Worm (Caenorhabditis elegans) whole organism, L3 larva: ENCODE results near the gene T25E4.2.
A peak's percentile ranks its signal among the peaks of the same experiment; 100 is the strongest.

Experiments used
- R02D3.7 ChIP-seq: fragments of 150-350 bp; optimal IDR thresholded peaks from 2 replicates; lab custom pipeline; 2014; ENCODE audit warnings: missing biosample characterization, missing genetic modification characterization
- ZK546.5 ChIP-seq: sonication (generic microtip); optimal IDR thresholded peaks from 2 replicates; lab custom pipeline; 2017; ENCODE audit warnings: missing biosample characterization, missing genetic modification characterization
- aly-2 ChIP-seq: fragments of 150-350 bp; optimal IDR thresholded peaks from 2 replicates; lab custom pipeline; 2014; ENCODE audit warnings: missing biosample characterization, missing genetic modification characterization
- ama-1 ChIP-seq: fragments of 150-350 bp; optimal IDR thresholded peaks from 2 replicates; lab custom pipeline; 2018
- ceh-16 ChIP-seq: sonication (generic microtip); optimal IDR thresholded peaks from 2 replicates; lab custom pipeline; 2017; ENCODE audit warnings: missing biosample characterization, missing genetic modification characterization
- ceh-28 ChIP-seq: fragments of 150-350 bp; optimal IDR thresholded peaks from 2 replicates; lab custom pipeline; 2014; ENCODE audit warnings: missing biosample characterization, missing genetic modification reagents, missing genetic modification characterization
- ceh-82 ChIP-seq: fragments of 150-350 bp; optimal IDR thresholded peaks from 2 replicates; lab custom pipeline; 2014; ENCODE audit warnings: missing biosample characterization, missing genetic modification characterization
- ceh-9 ChIP-seq: sonication (generic microtip); optimal IDR thresholded peaks from 2 replicates; lab custom pipeline; 2018; ENCODE audit warnings: missing biosample characterization, missing genetic modification characterization
- daf-12 ChIP-seq: fragments of 150-350 bp; optimal IDR thresholded peaks from 2 replicates; lab custom pipeline; 2014; ENCODE audit warnings: missing biosample characterization, missing genetic modification reagents, missing genetic modification characterization
- egl-27 ChIP-seq: sonication (generic microtip); optimal IDR thresholded peaks from 4 replicates; lab custom pipeline; 2017; ENCODE audit warnings: missing biosample characterization, missing genetic modification reagents, missing genetic modification characterization
- elt-1 ChIP-seq: fragments of 150-350 bp; optimal IDR thresholded peaks from 2 replicates; lab custom pipeline; 2014; ENCODE audit warnings: missing biosample characterization, missing genetic modification characterization
- elt-2 ChIP-seq: sonication (generic microtip); optimal IDR thresholded peaks from 2 replicates; lab custom pipeline; 2016; ENCODE audit warnings: missing genetic modification reagents, mild to moderate bottlenecking, missing genetic modification characterization, missing compliant biosample characterization
- elt-3 ChIP-seq, 3 experiments: fragments of 150-350 bp in 1 of 3; sonication (generic microtip) in 2 of 3; optimal IDR thresholded peaks; 2 replicates in 2 of 3; 4 replicates in 1 of 3; lab custom pipeline; 2014 to 2017; ENCODE audit warnings: missing biosample characterization in 3 of 3, missing genetic modification characterization in 3 of 3
- eor-1 ChIP-seq, 2 experiments: fragments of 150-350 bp; optimal IDR thresholded peaks; 2 replicates each; lab custom pipeline; 2014 to 2018; ENCODE audit warnings: missing biosample characterization in 2 of 2, missing genetic modification characterization in 2 of 2
- fkh-2 ChIP-seq: fragments of 150-350 bp; optimal IDR thresholded peaks from 2 replicates; lab custom pipeline; 2014; ENCODE audit warnings: missing biosample characterization, missing genetic modification reagents, missing genetic modification characterization
- fos-1 ChIP-seq: fragments of 150-350 bp; optimal IDR thresholded peaks from 2 replicates; lab custom pipeline; 2014; ENCODE audit warnings: missing biosample characterization, missing genetic modification characterization
- hmg-11 ChIP-seq: sonication (generic microtip); optimal IDR thresholded peaks from 2 replicates; lab custom pipeline; 2016; ENCODE audit warnings: missing genetic modification characterization, missing compliant biosample characterization
- jun-1 ChIP-seq: fragments of 150-350 bp; optimal IDR thresholded peaks from 2 replicates; lab custom pipeline; 2014; ENCODE audit warnings: missing biosample characterization, missing genetic modification reagents, missing genetic modification characterization
- lin-15B ChIP-seq: fragments of 150-350 bp; optimal IDR thresholded peaks from 2 replicates; lab custom pipeline; 2014; ENCODE audit warnings: missing biosample characterization, missing genetic modification characterization
- lin-39 ChIP-seq: fragments of 150-350 bp; optimal IDR thresholded peaks from 2 replicates; lab custom pipeline; 2018; ENCODE audit warnings: missing biosample characterization, missing genetic modification reagents, missing genetic modification characterization
- lsy-12 ChIP-seq: sonication (generic microtip); optimal IDR thresholded peaks from 2 replicates; lab custom pipeline; 2016; ENCODE audit warnings: mild to moderate bottlenecking, missing genetic modification characterization, missing compliant biosample characterization
- mdl-1 ChIP-seq: fragments of 150-350 bp; optimal IDR thresholded peaks from 2 replicates; lab custom pipeline; 2014; ENCODE audit warnings: missing biosample characterization, missing genetic modification characterization
- mml-1 ChIP-seq: fragments of 150-350 bp; sonication (generic microtip); optimal IDR thresholded peaks from 3 replicates; lab custom pipeline; 2014; ENCODE audit warnings: missing biosample characterization, missing genetic modification characterization
- nfya-1 ChIP-seq: sonication (generic microtip); optimal IDR thresholded peaks from 2 replicates; lab custom pipeline; 2017; ENCODE audit warnings: missing genetic modification characterization, mild to moderate bottlenecking, missing compliant biosample characterization, antibody characterized with exemption, moderate library complexity; ENCODE audit not compliant: insufficient read depth
- nhr-11 ChIP-seq: fragments of 150-350 bp; optimal IDR thresholded peaks from 2 replicates; lab custom pipeline; 2014; ENCODE audit warnings: missing biosample characterization, missing genetic modification characterization
- nhr-12 ChIP-seq: fragments of 150-350 bp; optimal IDR thresholded peaks from 2 replicates; lab custom pipeline; 2014; ENCODE audit warnings: missing biosample characterization, missing genetic modification characterization
- nhr-23 ChIP-seq: fragments of 150-350 bp; optimal IDR thresholded peaks from 2 replicates; lab custom pipeline; 2014; ENCODE audit warnings: missing biosample characterization, missing genetic modification reagents, missing genetic modification characterization
- nhr-25 ChIP-seq: sonication (generic microtip); optimal IDR thresholded peaks from 2 replicates; lab custom pipeline; 2017; ENCODE audit warnings: missing biosample characterization, missing genetic modification characterization
- nhr-28 ChIP-seq: fragments of 150-350 bp; optimal IDR thresholded peaks from 2 replicates; lab custom pipeline; 2014; ENCODE audit warnings: missing biosample characterization, missing genetic modification characterization
- nhr-43 ChIP-seq: sonication (generic microtip); optimal IDR thresholded peaks from 2 replicates; lab custom pipeline; 2016; ENCODE audit warnings: mild to moderate bottlenecking, missing genetic modification characterization, missing compliant biosample characterization; ENCODE audit not compliant: poor library complexity, severe bottlenecking
- nhr-67 ChIP-seq: fragments of 150-350 bp; optimal IDR thresholded peaks from 2 replicates; lab custom pipeline; 2014; ENCODE audit warnings: missing biosample characterization, missing genetic modification characterization
- nhr-76 ChIP-seq: fragments of 150-350 bp; sonication (generic microtip); optimal IDR thresholded peaks from 5 replicates; lab custom pipeline; 2014; ENCODE audit warnings: missing biosample characterization, missing genetic modification characterization
- nhr-77 ChIP-seq: fragments of 150-350 bp; optimal IDR thresholded peaks from 2 replicates; lab custom pipeline; 2014; ENCODE audit warnings: missing biosample characterization, missing genetic modification characterization
- pha-4 ChIP-seq: fragments of 150-350 bp; optimal IDR thresholded peaks from 2 replicates; lab custom pipeline; 2014; ENCODE audit warnings: missing biosample characterization, missing genetic modification reagents, missing genetic modification characterization
- skn-1 ChIP-seq: fragments of 150-350 bp; optimal IDR thresholded peaks from 2 replicates; lab custom pipeline; 2014; ENCODE audit warnings: missing biosample characterization, missing genetic modification characterization
- tbx-2 ChIP-seq: sonication (generic microtip); optimal IDR thresholded peaks from 2 replicates; lab custom pipeline; 2016; ENCODE audit warnings: mild to moderate bottlenecking, missing genetic modification characterization, missing compliant biosample characterization
- unc-39 ChIP-seq: sonication (generic microtip); optimal IDR thresholded peaks from 4 replicates; lab custom pipeline; 2017; ENCODE audit warnings: missing biosample characterization, missing genetic modification characterization
- unc-62 ChIP-seq: fragments of 150-350 bp; sonication (generic microtip); optimal IDR thresholded peaks from 4 replicates; lab custom pipeline; 2014; ENCODE audit warnings: missing biosample characterization, missing genetic modification reagents, missing genetic modification characterization
- zag-1 ChIP-seq: fragments of 150-350 bp; optimal IDR thresholded peaks from 2 replicates; lab custom pipeline; 2014; ENCODE audit warnings: missing biosample characterization, missing genetic modification characterization
- ztf-11 ChIP-seq: fragments of 150-350 bp; optimal IDR thresholded peaks from 2 replicates; lab custom pipeline; 2014; ENCODE audit warnings: missing biosample characterization, missing genetic modification characterization
- ztf-4 ChIP-seq: fragments of 150-350 bp; optimal IDR thresholded peaks from 2 replicates; lab custom pipeline; 2014; ENCODE audit warnings: missing biosample characterization, missing genetic modification characterization

Gene T25E4.2

ce11 chrII:5605538-5605945 lies 23.3 kb upstream of the T25E4.2 start:
- TF ChIP-seq nhr-25 (tag; lab: Kevin White, UChicago) = peak; percentile 85
- TF ChIP-seq ceh-16 (tag; lab: Kevin White, UChicago) = no peak
- TF ChIP-seq nhr-76 = peak; percentile 48
- no peak for TF ChIP-seq nfya-1 (tag; lab: Kevin White, UChicago)
- TF ChIP-seq ZK546.5 = no peak
- peak; percentile 5 for TF ChIP-seq lsy-12
- TF ChIP-seq nhr-23 (tag; lab: Kevin White, UChicago) = peak; percentile 94
- TF ChIP-seq egl-27 (tag; lab: Kevin White, UChicago) = no peak
- peak; percentile 93 for TF ChIP-seq unc-62 (GFP tag; lab: Kevin White, UChicago)
- no peak for TF ChIP-seq jun-1 (tag; lab: Kevin White, UChicago)
- TF ChIP-seq mml-1 (tag; lab: Kevin White, UChicago) = no peak
- no peak for TF ChIP-seq fos-1 (tag; lab: Kevin White, UChicago)
- peak; percentile 39 for TF ChIP-seq tbx-2 (tag; lab: Kevin White, UChicago)
- peak; percentile 90 for TF ChIP-seq nhr-43 (tag; lab: Kevin White, UChicago)
- TF ChIP-seq lin-39 (tag; lab: Kevin White, UChicago) = no peak
- TF ChIP-seq ama-1 (lab: Kevin White, UChicago) = no peak
- TF ChIP-seq nhr-12 = no peak
- TF ChIP-seq elt-2 (tag; lab: Kevin White, UChicago) = peak; percentile 89
- TF ChIP-seq pha-4 (tag; lab: Kevin White, UChicago) = no peak
- no peak for TF ChIP-seq ztf-11 (tag; lab: Kevin White, UChicago)
- no peak for TF ChIP-seq ceh-82
- peak; percentile 80 for TF ChIP-seq ceh-28 (tag; lab: Kevin White, UChicago)
- no peak for TF ChIP-seq eor-1 (tag; optimal IDR thresholded peaks at IDR 0.05; lab: Kevin White, UChicago)
- TF ChIP-seq unc-39 = no peak
- peak; percentile 40 for TF ChIP-seq R02D3.7 (tag; lab: Kevin White, UChicago)
- no peak for TF ChIP-seq fkh-2
- TF ChIP-seq elt-1 = peak; percentile 72
- TF ChIP-seq aly-2 (tag; lab: Kevin White, UChicago) = no peak
- no peak for TF ChIP-seq skn-1 (tag; lab: Kevin White, UChicago)
- TF ChIP-seq lin-15B (tag; lab: Kevin White, UChicago) = no peak
- TF ChIP-seq nhr-11 = no peak
- TF ChIP-seq nhr-67 = no peak
- peak; percentile 93 to 96 (median 93) for TF ChIP-seq elt-3 (tag; optimal IDR thresholded peaks at IDR 0.05; lab: Kevin White, UChicago)
- TF ChIP-seq nhr-77 (tag; lab: Kevin White, UChicago) = peak; percentile 22
- no peak for TF ChIP-seq ceh-9 (tag; lab: Kevin White, UChicago)
- TF ChIP-seq mdl-1 (tag; lab: Kevin White, UChicago) = peak; percentile 23
- no peak for TF ChIP-seq zag-1

DNA sequence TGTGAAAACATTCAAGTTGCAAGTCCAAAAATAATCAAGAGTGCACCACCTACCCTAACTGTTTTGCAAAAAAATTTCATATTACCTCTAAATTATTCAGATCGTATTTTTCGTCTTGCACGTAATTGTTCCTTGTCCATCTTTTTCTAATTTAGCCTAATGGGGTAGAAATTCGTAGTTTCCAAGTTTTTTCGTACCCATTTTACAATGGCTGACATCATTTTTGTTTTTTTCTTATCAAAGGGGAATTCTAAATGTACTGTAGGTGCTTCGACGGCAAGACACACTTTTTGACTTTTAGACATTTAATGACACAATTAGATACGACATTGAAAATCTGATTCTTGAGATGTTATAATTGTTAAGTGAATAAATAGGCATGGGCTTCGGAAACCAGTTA lies 22.2 kb upstream of the T25E4.2 start:
- TF ChIP-seq ceh-16 (tag; lab: Kevin White, UChicago) (no peak), ceh-82 (no peak), ztf-11 (tag; lab: Kevin White, UChicago) (no peak), zag-1 (no peak), nhr-28 (tag; lab: Kevin White, UChicago) (no peak), mdl-1 (tag; lab: Kevin White, UChicago) (no peak), hmg-11 (tag; lab: Kevin White, UChicago) (no peak), elt-1 (no peak), daf-12 (tag; lab: Kevin White, UChicago) (no peak), unc-39 (no peak), skn-1 (tag; lab: Kevin White, UChicago) (no peak), aly-2 (tag; lab: Kevin White, UChicago) (no peak), tbx-2 (tag; lab: Kevin White, UChicago) (no peak), nhr-23 (tag; lab: Kevin White, UChicago) (no peak), eor-1 (tag; optimal IDR thresholded peaks at IDR 0.05; lab: Kevin White, UChicago) (no peak), R02D3.7 (tag; lab: Kevin White, UChicago) (no peak), elt-3 (tag; optimal IDR thresholded peaks at IDR 0.05; lab: Kevin White, UChicago) (no peak), nfya-1 (tag; lab: Kevin White, UChicago) (no peak), ZK546.5 (no peak)

DNA sequence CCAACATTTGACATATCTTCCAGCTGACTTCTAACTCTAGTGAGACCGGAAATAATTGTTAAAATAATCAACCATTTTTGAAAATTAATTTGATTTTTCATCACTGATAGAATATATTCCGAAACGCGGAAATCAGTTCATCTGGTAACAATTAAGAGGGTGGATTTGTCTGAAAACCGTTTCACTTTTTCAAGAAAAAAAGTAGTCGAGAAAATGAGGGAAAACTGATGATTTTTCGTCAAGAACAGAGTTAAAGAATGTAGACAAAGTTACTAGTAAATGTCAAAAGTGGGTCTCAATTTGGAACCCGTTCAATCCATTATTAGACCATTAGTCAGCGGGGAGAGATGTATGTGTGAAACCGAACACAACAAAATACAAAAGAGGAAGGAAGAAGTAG lies 21.0 kb upstream of the T25E4.2 start, which contains the start of gene C17G10.6:
TSS of gene C17G10.6 (minus strand) at position 101 of the 400 bp plus-strand sequence.
- no peak for TF ChIP-seq lsy-12
- TF ChIP-seq fkh-2 = no peak
- TF ChIP-seq ztf-4 (tag; lab: Kevin White, UChicago) = no peak
- TF ChIP-seq, all 47 proteins: peak for 0
